Worm (Caenorhabditis elegans): ENCODE data around the gene nspg-4.

nspg-4 gene

DNA sequence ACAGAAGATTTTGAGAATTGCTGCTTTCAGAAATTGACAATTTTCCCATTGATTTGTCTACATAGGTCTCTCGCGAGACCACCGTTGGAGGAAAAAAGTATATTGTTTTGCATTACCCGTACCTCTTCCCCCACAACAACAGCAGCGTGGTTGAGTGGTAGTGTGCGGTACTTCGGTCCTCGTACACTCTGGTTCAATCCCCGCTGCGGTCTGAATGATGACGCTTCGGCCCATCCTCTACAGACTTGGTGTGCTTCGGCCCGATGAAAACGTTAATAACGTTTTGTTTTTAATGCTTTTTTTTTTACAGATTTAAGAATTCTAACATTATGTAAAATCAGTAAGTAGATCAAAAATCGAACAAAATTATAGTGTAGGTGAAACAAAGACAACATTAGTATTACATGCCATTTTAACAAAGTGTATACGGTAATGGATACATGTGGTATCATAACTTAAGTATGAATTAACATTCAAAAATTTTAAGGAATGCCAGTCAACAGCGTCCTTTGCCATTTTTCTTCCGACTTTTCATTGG, 2.2 kb downstream of the nspg-4 start, which contains the start of gene ZK816.3:
TSS of gene ZK816.3 (plus strand) at position 488 of the 538 bp plus-strand sequence.
- no peak for TF ChIP-seq him-1 (tag; optimal IDR thresholded peaks at IDR 0.05)
- no peak for TF ChIP-seq W03F9.2 (tag; optimal IDR thresholded peaks at IDR 0.05)
- TF ChIP-seq dao-5 (tag; optimal IDR thresholded peaks at IDR 0.05) = no peak

DNA sequence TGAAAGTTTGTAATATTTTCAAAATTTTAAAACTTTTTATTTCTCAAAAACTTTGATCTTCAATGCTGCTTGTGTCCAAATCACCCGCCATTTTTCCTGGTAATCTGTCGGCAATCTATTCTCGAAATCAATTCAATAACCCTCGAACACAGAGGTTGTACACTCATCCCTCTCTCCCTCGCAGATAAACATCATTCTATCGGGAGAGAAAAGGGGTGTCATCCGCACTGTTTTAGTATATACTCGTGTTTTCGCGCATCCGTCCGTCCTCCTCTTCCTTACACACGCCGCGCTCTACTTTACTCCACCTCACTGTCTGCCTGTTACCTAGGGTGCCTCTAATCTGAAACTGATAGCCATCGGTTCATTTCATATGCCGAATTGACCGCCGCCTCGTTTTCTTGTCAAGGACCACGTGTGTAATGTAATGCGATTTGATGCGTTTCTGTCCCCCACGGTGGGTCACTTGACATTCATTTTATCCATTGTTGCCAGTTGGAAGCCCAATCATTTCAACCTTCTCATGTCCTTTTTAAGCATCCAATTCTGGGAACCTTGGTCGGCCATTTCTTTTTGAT, 6.5 kb downstream of the nspg-4 start:
- TF ChIP-seq him-1 (tag; optimal IDR thresholded peaks at IDR 0.05) (no peak), dao-5 (tag; optimal IDR thresholded peaks at IDR 0.05) (no peak), W03F9.2 (tag; optimal IDR thresholded peaks at IDR 0.05) (no peak)

DNA sequence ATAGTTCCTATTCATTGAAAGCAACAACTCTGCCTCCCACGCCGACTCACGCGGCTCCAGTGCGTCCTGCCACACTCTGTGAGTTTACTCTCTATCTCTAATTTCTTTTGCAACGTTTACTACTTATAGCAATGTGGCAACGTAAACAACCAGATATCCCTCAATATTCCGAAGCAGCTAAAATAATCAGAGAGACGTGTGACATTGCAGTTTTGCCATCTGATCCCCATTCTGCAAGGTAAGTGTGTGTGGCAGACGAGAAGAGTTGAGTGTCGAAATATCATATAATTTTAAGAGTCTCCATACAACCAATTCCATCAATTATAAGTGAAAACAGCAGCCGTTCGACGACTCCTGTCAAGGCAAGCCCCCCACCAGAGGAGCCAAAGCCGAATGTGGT, 10.3 kb downstream of the nspg-4 start:
- TF ChIP-seq dao-5 (tag; optimal IDR thresholded peaks at IDR 0.05) = no peak
- no peak for TF ChIP-seq W03F9.2 (tag; optimal IDR thresholded peaks at IDR 0.05)
- no peak for TF ChIP-seq him-1 (tag; optimal IDR thresholded peaks at IDR 0.05)

DNA sequence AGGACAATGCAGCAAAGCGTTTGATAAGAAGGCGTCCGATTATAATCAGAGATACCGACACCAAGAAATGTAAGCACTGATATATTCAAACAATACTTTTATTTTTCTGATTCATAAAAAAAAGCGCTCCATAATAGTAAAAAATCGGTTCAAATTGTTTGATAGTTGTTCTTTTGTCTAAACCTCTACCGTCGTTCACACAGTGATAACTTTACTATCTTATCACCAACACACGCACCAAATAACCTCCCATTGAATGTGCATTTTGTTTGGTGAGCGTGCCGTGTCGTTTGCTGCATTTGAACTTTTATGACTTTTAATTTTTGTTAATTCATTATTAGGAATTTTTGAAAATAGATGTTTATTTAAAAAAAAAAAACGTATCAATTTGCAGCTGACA, 16.1 kb downstream of the nspg-4 start:
- TF ChIP-seq him-1 (tag; optimal IDR thresholded peaks at IDR 0.05) (no peak), dao-5 (tag; optimal IDR thresholded peaks at IDR 0.05) (no peak), W03F9.2 (tag; optimal IDR thresholded peaks at IDR 0.05) (no peak)

DNA sequence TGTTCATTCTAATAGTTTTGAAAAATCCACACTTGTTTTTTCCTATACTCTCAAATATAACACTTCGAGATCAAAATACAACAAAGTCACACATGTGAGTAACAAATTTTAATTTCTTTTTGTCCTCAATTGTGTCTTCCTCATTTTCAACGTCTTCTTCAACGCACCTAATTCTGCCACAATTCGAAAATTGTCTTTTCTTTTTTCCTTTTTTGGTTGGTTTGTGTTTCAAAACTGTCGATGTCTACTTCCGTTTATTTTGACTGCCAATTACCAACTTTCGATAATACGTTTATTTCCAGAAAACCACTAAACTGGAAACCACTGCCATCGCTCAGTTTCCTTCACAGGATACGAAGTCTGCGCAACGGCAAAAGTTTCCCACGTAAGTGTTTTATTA, 17.4 kb downstream of the nspg-4 start, which contains the start of gene F11D5.1:
TSS of gene F11D5.1 (plus strand) at position 301 of the 400 bp plus-strand sequence.
- no peak for TF ChIP-seq W03F9.2 (tag; optimal IDR thresholded peaks at IDR 0.05)
- TF ChIP-seq him-1 (tag; optimal IDR thresholded peaks at IDR 0.05) = no peak

DNA sequence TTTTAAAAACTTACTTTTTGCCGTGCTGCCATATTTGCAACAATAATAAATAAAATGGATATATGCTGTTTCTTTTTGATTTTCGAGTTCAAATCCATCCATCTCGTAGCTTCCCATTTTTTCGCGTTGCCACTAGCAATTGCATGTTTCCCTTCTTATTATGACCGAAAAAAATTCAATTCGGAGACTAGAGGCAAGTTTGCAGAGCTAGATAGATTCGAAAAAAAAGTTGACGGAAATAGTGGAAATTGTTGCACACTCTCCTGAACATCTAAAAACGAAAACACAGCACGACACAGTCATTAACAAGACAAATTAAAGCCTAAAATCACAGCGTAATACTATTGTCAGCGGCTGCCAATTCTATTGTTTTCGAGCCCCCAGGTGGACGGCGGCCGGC, 24.0 kb downstream of the nspg-4 start, which contains the start of gene F11D5.6:
TSS of gene F11D5.6 (minus strand) at position 101 of the 400 bp plus-strand sequence.
- no peak for TF ChIP-seq him-1 (tag; optimal IDR thresholded peaks at IDR 0.05)
- no peak for TF ChIP-seq dao-5 (tag; optimal IDR thresholded peaks at IDR 0.05)
- TF ChIP-seq W03F9.2 (tag; optimal IDR thresholded peaks at IDR 0.05) = no peak

DNA sequence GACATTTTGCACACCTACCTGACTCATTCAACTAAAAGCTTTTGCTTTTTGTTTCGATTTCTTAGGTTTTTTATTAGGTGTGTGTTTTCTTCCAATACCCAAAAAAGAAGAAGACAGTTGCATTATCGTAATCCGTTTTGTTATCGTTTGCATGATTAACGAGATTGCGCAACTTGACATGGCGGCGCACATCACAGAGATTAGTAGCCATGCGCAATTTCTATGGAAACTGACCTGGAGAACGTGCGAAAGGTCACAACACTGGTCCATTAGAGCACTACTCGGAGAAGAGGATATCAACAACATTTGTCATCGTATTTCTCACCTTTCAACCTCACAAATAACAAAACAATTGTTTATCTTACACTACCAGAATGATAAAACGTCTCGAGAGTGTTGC, 33.4 kb downstream of the nspg-4 start:
- TF ChIP-seq dao-5 (tag; optimal IDR thresholded peaks at IDR 0.05) = no peak
- no peak for TF ChIP-seq W03F9.2 (tag; optimal IDR thresholded peaks at IDR 0.05)
- TF ChIP-seq him-1 (tag; optimal IDR thresholded peaks at IDR 0.05) = no peak

DNA sequence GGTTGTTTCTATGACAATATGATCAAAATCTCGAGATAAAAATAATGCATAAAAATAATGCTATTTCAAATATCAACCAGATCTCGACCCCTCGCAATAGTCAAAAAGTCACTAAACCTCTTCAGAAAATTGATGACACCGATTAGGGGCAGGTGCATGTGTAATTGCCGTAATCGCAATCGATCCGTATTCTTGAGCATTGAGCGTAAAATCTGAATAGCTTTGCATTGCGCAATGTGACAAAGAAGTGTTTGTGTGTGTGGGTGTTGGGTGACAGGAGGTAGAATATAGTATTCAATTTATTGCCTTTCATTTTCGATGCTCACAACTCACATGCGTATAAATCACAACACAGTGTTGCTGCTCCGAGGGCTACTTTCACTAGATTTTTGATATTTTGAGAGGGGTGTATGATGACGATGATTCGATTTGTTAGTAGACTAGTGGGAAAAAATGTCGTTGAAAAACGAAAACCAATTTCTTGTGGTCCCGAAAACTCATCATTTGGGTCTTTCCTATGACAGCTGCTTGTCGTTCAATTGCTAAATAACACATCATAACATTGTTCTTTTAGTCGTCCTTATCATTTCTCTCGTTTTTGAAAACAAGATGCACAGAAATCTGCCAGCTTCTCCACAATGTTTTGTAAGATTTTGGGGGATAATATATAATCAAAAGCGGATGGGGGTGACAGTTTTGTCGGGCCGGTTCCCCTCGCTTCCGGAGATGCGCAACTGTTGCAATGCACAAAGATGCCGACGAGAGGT, 34.1 kb downstream of the nspg-4 start:
- TF ChIP-seq him-1 (tag; optimal IDR thresholded peaks at IDR 0.05) = no peak

DNA sequence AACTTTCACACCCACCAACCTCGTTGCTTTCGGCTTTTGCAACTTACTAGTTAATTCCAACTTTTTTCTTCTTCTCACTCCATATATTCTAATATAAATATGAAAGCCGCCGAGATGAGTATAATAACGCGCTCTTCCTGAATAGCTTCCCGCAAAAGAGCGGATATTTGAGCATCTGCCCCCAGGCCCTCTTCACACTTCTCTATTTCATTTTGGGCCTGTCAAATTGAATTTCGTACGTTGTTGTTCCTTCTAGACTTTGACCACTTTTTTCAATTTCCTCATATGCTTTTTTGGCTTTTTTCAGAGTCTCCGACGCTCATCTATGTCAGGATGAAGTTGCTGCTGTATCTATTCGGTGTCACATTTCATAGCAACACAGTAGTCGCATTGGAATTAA, 35.2 kb downstream of the nspg-4 start, which contains the start of gene ddr-2:
TSS of gene ddr-2 (plus strand) at position 301 of the 400 bp plus-strand sequence.
- TF ChIP-seq him-1 (tag; optimal IDR thresholded peaks at IDR 0.05) = no peak
- TF ChIP-seq dao-5 (tag; optimal IDR thresholded peaks at IDR 0.05) = no peak
- no peak for TF ChIP-seq W03F9.2 (tag; optimal IDR thresholded peaks at IDR 0.05)

DNA sequence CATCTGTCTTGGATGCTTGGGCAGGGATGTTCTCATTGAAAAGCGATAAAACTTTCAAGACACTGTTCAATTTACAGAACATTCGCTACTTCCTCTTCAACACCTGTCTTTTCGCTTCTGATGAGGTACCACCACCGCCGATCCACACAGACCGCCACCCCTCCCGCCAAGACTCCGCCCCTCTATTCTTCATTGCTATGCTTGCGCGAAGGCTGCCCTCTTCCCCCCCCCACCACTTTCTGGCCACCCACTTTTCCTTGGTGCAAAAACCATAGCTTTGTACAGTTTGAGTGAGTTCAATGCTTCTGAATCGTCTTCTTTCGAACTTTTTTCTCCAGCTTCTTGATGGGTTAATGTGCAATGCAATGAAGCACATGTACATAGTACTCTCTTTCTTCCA, 36.3 kb downstream of the nspg-4 start:
- no peak for TF ChIP-seq him-1 (tag; optimal IDR thresholded peaks at IDR 0.05)
- TF ChIP-seq dao-5 (tag; optimal IDR thresholded peaks at IDR 0.05) = no peak
- TF ChIP-seq W03F9.2 (tag; optimal IDR thresholded peaks at IDR 0.05) = no peak

DNA sequence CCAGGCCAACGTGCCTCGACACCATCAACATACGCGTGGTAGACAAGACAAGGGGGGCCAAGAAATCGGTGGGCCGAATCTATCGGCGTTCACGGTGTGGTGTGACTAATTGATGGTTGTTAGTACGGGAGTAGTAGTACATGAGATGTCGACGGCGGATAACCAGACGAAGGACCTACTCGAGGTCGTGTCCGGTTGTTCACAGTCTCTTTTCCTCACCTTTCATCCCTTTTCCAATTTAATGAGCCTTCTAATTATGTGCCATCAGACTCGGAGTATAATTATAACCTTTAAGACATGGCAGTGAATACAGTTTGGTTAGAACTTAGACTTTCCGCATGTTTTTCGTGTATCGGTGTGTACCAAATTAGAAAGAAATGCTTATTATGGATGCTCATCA, 39.5 kb downstream of the nspg-4 start:
- no peak for TF ChIP-seq him-1 (tag; optimal IDR thresholded peaks at IDR 0.05)
- TF ChIP-seq W03F9.2 (tag; optimal IDR thresholded peaks at IDR 0.05) = no peak
- TF ChIP-seq dao-5 (tag; optimal IDR thresholded peaks at IDR 0.05) = no peak

DNA sequence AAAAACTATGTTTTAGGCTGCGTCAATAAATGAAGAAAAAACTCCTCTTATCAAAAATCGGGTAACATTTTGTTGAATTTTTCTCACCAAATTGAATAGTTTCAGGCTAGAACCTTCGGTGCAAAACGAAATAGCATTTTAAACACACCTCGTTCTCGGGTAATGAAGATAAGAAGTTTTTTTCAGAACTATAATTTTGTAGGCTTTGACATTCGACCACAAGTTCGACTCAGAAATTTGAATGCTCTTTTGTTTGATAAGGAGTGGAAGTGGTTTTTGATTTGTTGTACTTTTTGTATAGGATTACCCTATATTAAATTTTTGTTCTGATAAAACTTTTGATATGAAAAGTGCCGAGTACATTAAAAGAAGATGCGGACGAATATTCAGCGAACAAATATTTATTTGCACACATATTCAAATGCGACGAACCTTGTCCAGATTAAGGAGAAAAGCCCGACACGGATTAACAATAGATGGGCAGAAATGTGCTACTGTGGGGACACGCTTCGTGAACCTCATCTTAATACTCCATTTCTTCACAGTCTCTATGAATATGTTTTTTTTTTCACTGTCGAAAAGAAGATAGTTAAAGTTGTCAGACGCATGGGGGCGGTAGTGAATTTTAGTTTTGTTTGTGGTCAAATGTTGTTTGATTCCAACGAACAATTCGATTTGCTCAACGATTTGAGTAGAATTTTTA, 43.5 kb downstream of the nspg-4 start:
- TF ChIP-seq dao-5 (tag; optimal IDR thresholded peaks at IDR 0.05) = no peak
- no peak for TF ChIP-seq W03F9.2 (tag; optimal IDR thresholded peaks at IDR 0.05)
- TF ChIP-seq him-1 (tag; optimal IDR thresholded peaks at IDR 0.05) = no peak

DNA sequence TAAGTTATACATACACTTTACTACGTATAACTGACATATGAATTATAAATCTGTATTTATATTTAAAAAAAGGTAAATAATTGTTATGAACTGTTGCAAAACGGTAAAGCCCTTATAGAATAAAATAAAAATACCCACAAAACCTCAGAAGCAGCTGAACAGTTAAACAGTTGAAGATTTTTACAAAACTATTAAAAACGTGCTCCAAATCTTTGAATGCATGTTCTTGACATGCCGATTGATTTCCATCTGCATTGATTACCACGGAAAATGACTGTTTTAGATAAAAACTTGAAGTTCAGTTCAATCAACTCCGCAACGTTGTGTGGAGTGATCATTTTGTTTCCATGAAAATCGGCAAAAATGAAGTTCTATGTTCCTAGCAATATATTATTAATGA, 46.1 kb downstream of the nspg-4 start, which contains the start of gene F11D5.7:
TSS of gene F11D5.7 (plus strand) at position 301 of the 400 bp plus-strand sequence.
- no peak for TF ChIP-seq dao-5 (tag; optimal IDR thresholded peaks at IDR 0.05)
- no peak for TF ChIP-seq him-1 (tag; optimal IDR thresholded peaks at IDR 0.05)
- no peak for TF ChIP-seq W03F9.2 (tag; optimal IDR thresholded peaks at IDR 0.05)

DNA sequence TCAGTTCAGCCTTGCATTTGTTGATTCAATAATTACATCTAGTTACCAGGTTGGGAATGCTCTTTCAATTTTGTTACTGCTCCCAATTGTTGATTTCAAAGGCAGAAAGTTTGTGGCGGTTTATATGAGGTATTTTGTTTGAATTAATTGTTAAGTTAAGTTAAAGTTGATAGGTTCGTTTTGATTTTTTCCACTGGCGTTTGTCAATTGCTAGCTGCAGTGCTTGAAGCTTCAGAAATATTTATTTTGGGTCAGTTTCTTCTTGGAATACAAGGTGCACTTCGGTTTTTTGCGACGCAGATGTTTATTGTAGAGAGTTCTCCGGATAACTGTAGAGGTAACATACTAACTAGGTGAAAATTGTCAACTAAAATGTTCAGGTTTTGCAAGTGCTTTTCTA, 48.4 kb downstream of the nspg-4 start, which contains the start of gene F11D5.5:
TSS of gene F11D5.5 (plus strand) at position 301 of the 400 bp plus-strand sequence.
- TF ChIP-seq dao-5 (tag; optimal IDR thresholded peaks at IDR 0.05) = no peak
- no peak for TF ChIP-seq W03F9.2 (tag; optimal IDR thresholded peaks at IDR 0.05)
- no peak for TF ChIP-seq him-1 (tag; optimal IDR thresholded peaks at IDR 0.05)

Measured in whole organism, L4/young adult.